Worm (Caenorhabditis elegans) whole organism, late embryonic: ENCODE results near the gene mmad-1.

ENCODE experiments used
- Y22D7AL.16 ChIP-seq: sonication (generic microtip); optimal IDR thresholded peaks from 2 replicates; lab custom pipeline; 2016; ENCODE audit warnings: missing genetic modification characterization, missing compliant biosample characterization
- lin-11 ChIP-seq: fragments of 200-800 bp; sonication (Bioruptor generic); optimal IDR thresholded peaks from 2 replicates; lab custom pipeline; 2018; ENCODE audit warnings: mild to moderate bottlenecking, missing genetic modification characterization, missing compliant biosample characterization

- TF ChIP-seq lin-11 (tag; lab: Kevin White, UChicago) (no peak), Y22D7AL.16 (no peak)
Observed at ce11 chrIII:13560715-13561114, 11.9 kb upstream of the mmad-1 start.
